Worm (Caenorhabditis elegans) whole organism, L4/young adult: Measurements from ENCODE around the gene pxl-1.

Experiments used
- W03F9.2 ChIP-seq: fragments of 150-350 bp; optimal IDR thresholded peaks from 2 replicates; lab custom pipeline; 2014; ENCODE audit warnings: missing biosample characterization, missing genetic modification characterization
- dao-5 ChIP-seq: sonication (generic microtip); optimal IDR thresholded peaks from 2 replicates; lab custom pipeline; 2016; ENCODE audit warnings: missing genotype, missing genetic modification characterization, moderate library complexity, missing compliant biosample characterization
- him-1 ChIP-seq: sonication (generic microtip); optimal IDR thresholded peaks from 2 replicates; lab custom pipeline; 2016; ENCODE audit warnings: missing genotype, missing genetic modification reagents, missing genetic modification characterization, missing compliant biosample characterization

Gene pxl-1

ce11 chrIII:5895913-5896312, at the start of gene pxl-1:
Gene pxl-1 (minus strand): TSS chrIII:5896013.
- TF ChIP-seq W03F9.2 (no peak), dao-5 (tag; lab: Kevin White, UChicago) (no peak), him-1 (tag; lab: Kevin White, UChicago) (no peak)

DNA sequence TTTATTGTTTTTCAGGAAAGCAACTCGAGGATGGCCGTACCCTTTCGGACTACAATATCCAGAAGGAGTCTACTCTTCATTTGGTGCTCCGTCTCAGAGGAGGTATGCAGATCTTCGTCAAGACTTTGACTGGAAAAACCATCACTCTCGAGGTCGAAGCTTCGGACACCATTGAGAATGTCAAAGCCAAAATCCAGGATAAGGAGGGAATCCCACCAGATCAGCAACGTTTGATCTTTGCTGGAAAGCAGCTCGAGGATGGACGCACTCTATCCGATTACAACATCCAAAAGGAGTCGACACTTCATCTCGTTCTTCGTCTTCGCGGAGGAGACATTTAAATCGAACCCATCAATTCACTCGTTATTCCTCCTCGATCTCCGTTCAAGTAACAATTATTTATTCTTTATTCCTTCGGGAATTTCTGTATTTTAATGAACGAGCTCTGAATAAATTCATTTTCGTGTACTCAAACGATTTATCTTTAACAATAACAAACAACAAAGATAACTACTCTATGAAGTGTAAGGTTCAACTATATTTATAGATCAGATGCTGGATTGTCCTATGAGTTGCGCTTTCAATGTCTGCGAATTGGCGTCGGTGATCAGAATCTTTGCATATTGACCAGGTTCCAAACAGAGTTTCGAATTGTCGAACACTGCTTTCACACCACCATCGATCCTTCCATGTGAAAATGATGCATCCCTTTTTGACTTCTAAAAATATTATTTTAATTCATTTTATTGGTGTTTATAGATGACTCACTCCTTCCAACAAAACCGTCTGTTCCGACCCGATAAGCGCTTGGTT, 47.8 kb upstream of the pxl-1 start:
- TF ChIP-seq dao-5 (tag; lab: Kevin White, UChicago) (peak; percentile 15), W03F9.2 (peak; percentile 50), him-1 (tag; lab: Kevin White, UChicago) (peak; percentile 45)

DNA sequence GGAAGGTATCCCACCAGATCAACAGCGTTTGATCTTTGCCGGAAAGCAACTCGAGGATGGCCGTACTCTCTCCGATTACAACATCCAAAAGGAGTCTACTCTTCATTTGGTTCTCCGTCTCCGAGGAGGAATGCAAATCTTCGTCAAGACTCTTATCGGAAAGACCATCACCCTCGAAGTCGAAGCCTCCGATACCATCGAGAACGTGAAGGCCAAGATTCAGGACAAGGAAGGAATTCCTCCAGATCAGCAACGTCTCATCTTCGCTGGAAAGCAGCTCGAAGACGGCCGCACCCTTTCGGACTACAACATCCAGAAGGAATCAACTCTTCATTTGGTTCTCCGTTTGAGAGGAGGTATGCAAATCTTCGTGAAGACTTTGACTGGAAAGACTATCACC, 46.3 kb upstream of the pxl-1 start:
- TF ChIP-seq dao-5 (tag; lab: Kevin White, UChicago) (no peak), him-1 (tag; lab: Kevin White, UChicago) (no peak), W03F9.2 (no peak)

ce11 chrIII:5940525-5940974, 44.7 kb upstream of the pxl-1 start:
- TF ChIP-seq him-1 (tag; lab: Kevin White, UChicago) (peak; percentile 17), dao-5 (tag; lab: Kevin White, UChicago) (no peak), W03F9.2 (peak; percentile 59)

DNA sequence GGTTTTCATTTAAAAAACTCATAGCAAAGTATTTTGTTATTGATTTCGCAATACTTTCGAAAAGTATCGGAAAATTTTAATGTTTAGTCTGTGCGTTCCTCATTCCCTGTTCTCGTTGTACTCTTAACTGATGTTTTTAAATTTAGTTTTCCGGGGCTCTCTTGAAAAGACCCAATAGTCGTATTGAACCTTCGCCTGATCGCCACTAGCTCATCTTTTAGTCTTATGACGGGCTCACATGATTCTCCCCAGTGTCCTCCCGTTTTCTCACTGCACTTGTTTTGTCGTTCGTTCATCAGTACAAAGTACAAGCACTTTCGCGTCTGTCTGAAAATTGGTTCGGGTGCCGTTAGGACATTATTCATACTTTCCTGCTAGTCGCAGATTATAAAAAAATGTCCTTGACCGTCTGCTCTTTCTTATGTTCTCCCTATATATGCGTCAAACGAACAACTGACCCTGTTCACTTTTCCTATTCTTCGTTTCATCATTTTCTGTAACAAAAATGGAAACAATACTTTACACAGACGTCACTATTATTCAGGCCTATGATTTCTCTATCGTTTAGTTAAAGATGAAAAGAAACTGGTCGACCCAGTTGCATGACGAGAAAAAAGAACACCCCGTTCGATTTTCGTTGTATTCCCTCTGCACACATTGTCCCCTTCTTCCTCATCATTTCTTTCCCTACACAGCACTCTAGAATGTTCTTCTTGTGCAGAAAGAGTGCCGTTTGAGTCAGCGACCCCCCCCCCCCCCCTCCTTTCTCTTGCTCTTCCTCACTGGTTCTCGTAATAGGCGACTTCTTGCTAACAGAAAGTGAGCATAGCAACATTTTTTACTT, 43.9 kb upstream of the pxl-1 start, which contains the start of gene ubq-1:
Gene ubq-1, plus strand, starts transcription at position 802 of the 844 bp plus-strand sequence.
- TF ChIP-seq W03F9.2, result no peak
- no peak for TF ChIP-seq him-1 (tag; lab: Kevin White, UChicago)
- no peak for TF ChIP-seq dao-5 (tag; lab: Kevin White, UChicago)

DNA sequence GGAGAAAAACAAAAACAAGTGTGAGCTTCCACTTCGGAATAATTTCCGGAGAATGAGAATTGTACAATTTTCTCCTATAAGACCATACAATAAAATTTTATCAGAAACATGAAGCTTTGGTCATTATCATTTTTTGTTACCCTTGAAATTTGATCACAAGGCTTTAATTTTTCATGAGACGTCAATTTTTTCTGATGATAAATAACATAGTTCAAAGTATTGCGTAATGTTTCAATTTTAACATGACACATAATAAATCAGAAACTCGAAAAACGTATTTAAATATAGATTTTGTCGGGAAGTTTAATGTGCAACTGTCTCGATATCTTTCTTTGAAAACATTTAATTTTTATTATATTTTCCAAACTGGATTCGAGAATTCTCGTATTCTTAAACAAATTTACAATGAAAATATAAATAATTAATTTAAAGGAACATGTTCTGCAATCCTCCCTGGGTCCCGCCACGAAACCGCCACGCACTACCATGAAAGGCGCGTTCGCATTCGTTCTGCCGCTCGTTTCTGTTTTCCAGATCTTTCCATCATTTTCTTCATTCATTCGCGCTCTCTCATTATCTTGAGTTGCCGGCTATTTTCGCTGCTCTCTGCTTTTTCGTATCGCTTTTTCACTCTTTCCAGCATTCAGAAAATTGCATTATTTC, 43.1 kb upstream of the pxl-1 start:
- no peak for TF ChIP-seq him-1 (tag; lab: Kevin White, UChicago)
- TF ChIP-seq W03F9.2, result peak; percentile 11
- TF ChIP-seq dao-5 (tag; lab: Kevin White, UChicago), result no peak

DNA sequence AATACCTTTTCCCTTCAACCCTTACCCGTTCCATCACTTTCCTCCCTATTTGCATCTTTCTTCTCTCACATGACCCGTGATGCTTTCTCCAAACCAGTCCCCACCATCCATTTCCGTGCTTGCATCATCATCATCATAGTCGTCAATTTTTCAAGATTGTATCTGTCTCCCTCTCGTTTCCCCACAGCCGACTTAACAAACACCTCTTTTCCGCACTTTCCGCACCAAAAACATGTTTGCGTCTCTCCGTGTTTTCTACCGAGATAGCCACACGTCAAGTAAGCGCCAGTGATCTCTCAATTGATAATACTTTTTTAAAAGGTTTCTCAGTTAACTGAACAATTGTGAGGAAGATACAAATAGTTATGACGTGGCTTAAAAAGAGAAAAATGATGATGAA, 42.2 kb upstream of the pxl-1 start:
- TF ChIP-seq dao-5 (tag; lab: Kevin White, UChicago), result no peak
- TF ChIP-seq W03F9.2, result peak; percentile 62

DNA sequence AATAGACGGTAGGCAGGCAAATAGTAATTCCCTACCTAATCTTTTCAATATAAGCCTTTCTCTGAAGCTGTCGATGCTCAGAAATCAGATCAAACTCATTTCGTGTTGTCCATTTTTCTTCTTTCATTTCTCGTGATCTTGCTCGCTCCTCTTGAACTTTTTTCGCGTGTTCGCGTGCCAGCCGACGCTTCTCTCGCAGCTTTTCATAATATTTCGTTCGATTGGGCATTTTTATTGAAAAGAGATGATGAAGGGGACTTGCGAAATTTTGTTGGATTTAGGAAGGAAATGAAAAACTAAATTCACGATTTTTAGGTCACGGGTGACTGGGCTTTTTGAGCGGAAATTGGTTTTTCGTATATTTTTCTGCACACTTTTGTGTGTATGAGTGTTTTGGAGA, 41.2 kb upstream of the pxl-1 start, which contains the start of gene EGAP1.1:
Gene EGAP1.1, minus strand, starts transcription at position 229 of the 400 bp plus-strand sequence.
- TF ChIP-seq dao-5 (tag; lab: Kevin White, UChicago) (no peak), W03F9.2 (no peak), him-1 (tag; lab: Kevin White, UChicago) (no peak)

ce11 chrIII:5934138-5934658, 38.4 kb upstream of the pxl-1 start:
- TF ChIP-seq him-1 (tag; lab: Kevin White, UChicago), result no peak
- TF ChIP-seq W03F9.2, result no peak
- TF ChIP-seq dao-5 (tag; lab: Kevin White, UChicago), result no peak

DNA sequence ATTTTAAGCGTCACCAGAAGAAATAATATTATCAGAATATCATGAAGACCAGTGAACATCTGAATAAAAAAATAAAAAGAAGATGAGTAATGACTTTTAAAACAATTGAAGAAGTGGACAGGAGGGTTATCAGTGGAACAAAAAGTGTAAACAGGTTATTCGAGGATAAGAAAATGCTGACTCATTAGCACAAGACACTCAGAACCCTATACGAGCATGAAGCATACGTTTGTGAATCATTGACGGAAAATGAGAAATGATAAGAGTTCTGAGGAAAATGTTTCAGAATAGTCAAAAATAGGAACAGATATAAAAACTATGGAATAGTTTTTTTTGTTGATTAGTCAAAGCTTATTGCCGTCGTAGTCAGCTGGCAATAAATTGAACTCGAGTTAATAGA, 37.0 kb upstream of the pxl-1 start, which contains the start of gene zmp-1:
Gene zmp-1, minus strand, starts transcription at position 101 of the 400 bp plus-strand sequence.
- TF ChIP-seq him-1 (tag; lab: Kevin White, UChicago), result no peak
- no peak for TF ChIP-seq dao-5 (tag; lab: Kevin White, UChicago)
- no peak for TF ChIP-seq W03F9.2

ce11 chrIII:5931433-5931994, 35.7 kb upstream of the pxl-1 start, which contains the start of gene EGAP1.5:
Gene EGAP1.5 (plus strand): TSS chrIII:5931721.
- TF ChIP-seq W03F9.2 (no peak), him-1 (tag; lab: Kevin White, UChicago) (no peak), dao-5 (tag; lab: Kevin White, UChicago) (no peak)

DNA sequence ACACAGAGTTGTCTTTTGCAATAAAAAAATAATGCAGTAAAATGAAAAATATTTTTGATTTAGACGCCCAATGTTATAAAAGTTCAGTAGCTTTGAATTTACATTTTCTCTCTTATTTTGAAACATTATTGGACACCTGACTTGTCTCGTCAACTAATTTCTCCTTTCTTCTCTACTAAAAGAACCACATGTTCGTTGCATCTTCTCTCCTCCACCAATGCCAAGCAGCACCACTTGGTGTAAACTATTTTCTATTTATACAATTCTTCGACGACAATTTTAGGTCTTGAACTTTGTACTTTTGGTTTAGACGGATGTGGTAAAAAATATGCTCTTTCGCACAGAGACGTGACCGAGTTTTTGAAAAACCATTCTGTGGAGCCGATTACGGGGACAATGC, 34.8 kb upstream of the pxl-1 start:
- TF ChIP-seq W03F9.2, result no peak
- TF ChIP-seq him-1 (tag; lab: Kevin White, UChicago), result no peak
- no peak for TF ChIP-seq dao-5 (tag; lab: Kevin White, UChicago)

DNA sequence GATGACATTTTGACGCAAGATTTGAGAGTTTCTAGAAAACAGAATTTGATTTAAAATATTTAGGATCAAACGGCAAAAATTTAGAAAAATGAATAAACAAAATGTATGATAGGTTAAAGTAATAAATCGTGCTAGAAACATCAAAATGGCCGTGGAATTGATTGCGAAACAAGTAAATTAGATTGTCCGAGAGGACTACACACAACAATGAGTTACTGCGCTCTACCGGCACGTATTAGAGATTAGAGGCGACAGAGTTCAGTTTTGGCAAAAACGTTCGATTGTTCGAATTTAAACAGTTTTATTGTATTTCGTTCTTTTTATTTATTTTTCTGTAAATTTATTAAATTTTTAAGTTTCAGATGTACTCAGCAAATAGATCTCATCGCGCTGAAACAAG, 29.9 kb upstream of the pxl-1 start, which contains the start of the genes dnc-2 and bcl-7:
Gene dnc-2, minus strand, starts transcription at position 33 of the 400 bp plus-strand sequence.
Gene bcl-7, plus strand, starts transcription at position 363 of the 400 bp plus-strand sequence.
- peak; percentile 8 for TF ChIP-seq W03F9.2
- TF ChIP-seq dao-5 (tag; lab: Kevin White, UChicago), result no peak
